Worm (Caenorhabditis elegans) whole organism, young adult: ENCODE measurements around the gene spr-2.

ENCODE experiments used
- B0035.1 ChIP-seq: sonication (generic microtip); optimal IDR thresholded peaks from 2 replicates; lab custom pipeline; 2016; ENCODE audit warnings: missing genetic modification characterization, mild to moderate bottlenecking, missing compliant biosample characterization, missing genotype, missing genetic modification reagents
- B0336.3 ChIP-seq: fragments of 200-800 bp; sonication (Bioruptor generic); IDR thresholded peaks from 2 replicates; pipeline ENCODE4 v1.3.6; 2022; ENCODE audit warnings: missing genetic modification characterization, missing compliant biosample characterization
- F10E7.11 ChIP-seq: sonication (generic microtip); optimal IDR thresholded peaks from 2 replicates; lab custom pipeline; 2017; ENCODE audit warnings: mild to moderate bottlenecking, missing genetic modification characterization, moderate library complexity, missing compliant biosample characterization
- F37B4.10 ChIP-seq: fragments of 200-800 bp; sonication (Bioruptor generic); IDR thresholded peaks from 2 replicates; pipeline ENCODE4 v1.3.6; 2022; ENCODE audit warnings: missing genetic modification characterization, missing compliant biosample characterization
- F39B2.1 ChIP-seq: fragments of 200-800 bp; sonication (Bioruptor generic); IDR thresholded peaks from 2 replicates; pipeline ENCODE4 v1.3.6; 2022; ENCODE audit warnings: missing genetic modification reagents, missing genetic modification characterization, missing compliant biosample characterization
- F49E8.2 ChIP-seq: sonication (generic microtip); optimal IDR thresholded peaks from 3 replicates; lab custom pipeline; 2017; ENCODE audit warnings: missing genetic modification characterization, mild to moderate bottlenecking, missing compliant biosample characterization, antibody characterized with exemption, moderate library complexity; ENCODE audit not compliant: insufficient read depth
- F52B5.7 ChIP-seq: sonication (generic microtip); optimal IDR thresholded peaks from 2 replicates; lab custom pipeline; 2016; ENCODE audit warnings: mild to moderate bottlenecking, missing genetic modification characterization, missing compliant biosample characterization
- F55B11.4 ChIP-seq: sonication (generic microtip); optimal IDR thresholded peaks from 2 replicates; lab custom pipeline; 2016; ENCODE audit warnings: missing compliant biosample characterization, missing genetic modification characterization, borderline replicate concordance; ENCODE audit not compliant: insufficient read depth
- T07F8.4 ChIP-seq: sonication (generic microtip); optimal IDR thresholded peaks from 2 replicates; lab custom pipeline; 2016; ENCODE audit warnings: mild to moderate bottlenecking, missing genetic modification characterization, moderate library complexity, missing compliant biosample characterization
- T26A5.8 ChIP-seq: sonication (generic microtip); optimal IDR thresholded peaks from 2 replicates; lab custom pipeline; 2016; ENCODE audit warnings: missing genetic modification characterization, missing compliant biosample characterization
- ama-1 ChIP-seq, 3 experiments: fragments of 150-350 bp in 1 of 3; sonication (generic microtip) in 2 of 3; optimal IDR thresholded peaks; 2 replicates each; lab custom pipeline; 2014 to 2018; ENCODE audit warnings: missing biosample characterization in 2 of 3, missing genetic modification characterization in 2 of 3, missing genetic modification reagents in 2 of 3
- athp-1 ChIP-seq: sonication (generic microtip); optimal IDR thresholded peaks from 2 replicates; lab custom pipeline; 2017; ENCODE audit warnings: mild to moderate bottlenecking, missing genetic modification characterization, missing compliant biosample characterization
- bed-1 ChIP-seq: fragments of 200-800 bp; sonication (Bioruptor generic); IDR thresholded peaks from 2 replicates; pipeline ENCODE4 v1.3.6; 2022; ENCODE audit warnings: missing genetic modification reagents, missing genetic modification characterization, missing compliant biosample characterization
- bed-2 ChIP-seq: fragments of 200-800 bp; sonication (Bioruptor generic); IDR thresholded peaks from 2 replicates; pipeline ENCODE4 v1.3.6; 2022; ENCODE audit warnings: missing genetic modification reagents, missing genetic modification characterization, missing compliant biosample characterization
- ccch-3 ChIP-seq: fragments of 200-800 bp; sonication (Bioruptor generic); optimal IDR thresholded peaks from 2 replicates; lab custom pipeline; 2018; ENCODE audit warnings: mild to moderate bottlenecking, missing genetic modification characterization, missing compliant biosample characterization
- cebp-2 ChIP-seq: fragments of 200-800 bp; sonication (Bioruptor generic); IDR thresholded peaks from 2 replicates; pipeline ENCODE4 v1.3.6; 2022; ENCODE audit warnings: missing genetic modification characterization, missing compliant biosample characterization
- ceh-27 ChIP-seq: fragments of 200-800 bp; sonication (Bioruptor generic); optimal IDR thresholded peaks from 2 replicates; lab custom pipeline; 2018; ENCODE audit warnings: mild to moderate bottlenecking, missing genetic modification characterization, moderate library complexity, missing compliant biosample characterization
- ceh-40 ChIP-seq: fragments of 200-800 bp; sonication (Bioruptor generic); IDR thresholded peaks from 2 replicates; pipeline ENCODE4 v1.3.6; 2022; ENCODE audit warnings: missing genetic modification characterization, missing compliant biosample characterization
- dox-1 ChIP-seq: fragments of 200-800 bp; sonication (Bioruptor generic); IDR thresholded peaks from 2 replicates; pipeline ENCODE4 v1.3.6; 2022; ENCODE audit warnings: missing genetic modification reagents, missing genetic modification characterization, missing compliant biosample characterization
- dpff-1 ChIP-seq: sonication (generic microtip); optimal IDR thresholded peaks from 2 replicates; lab custom pipeline; 2017; ENCODE audit warnings: mild to moderate bottlenecking, missing genetic modification characterization, missing compliant biosample characterization
- dpl-1 ChIP-seq: fragments of 150-350 bp; optimal IDR thresholded peaks from 2 replicates; lab custom pipeline; 2014; ENCODE audit warnings: missing biosample characterization, missing genetic modification reagents, missing genetic modification characterization
- efl-1 ChIP-seq: fragments of 150-350 bp; optimal IDR thresholded peaks from 2 replicates; lab custom pipeline; 2014; ENCODE audit warnings: missing biosample characterization, missing genetic modification reagents, missing genetic modification characterization
- ekl-4 ChIP-seq: fragments of 200-800 bp; sonication (Bioruptor generic); IDR thresholded peaks from 2 replicates; pipeline ENCODE4 v1.3.6; 2022; ENCODE audit warnings: missing genetic modification reagents, missing genetic modification characterization, missing compliant biosample characterization
- fkh-3 ChIP-seq: sonication (generic microtip); optimal IDR thresholded peaks from 2 replicates; lab custom pipeline; 2016; ENCODE audit warnings: mild to moderate bottlenecking, missing genetic modification characterization, missing compliant biosample characterization
- hlh-26 ChIP-seq: fragments of 200-800 bp; sonication (Bioruptor generic); conservative IDR thresholded peaks from 2 replicates; pipeline ENCODE4 v1.3.6; 2022; ENCODE audit warnings: missing genetic modification reagents, missing genetic modification characterization, missing compliant biosample characterization
- lag-1 ChIP-seq: fragments of 200-800 bp; sonication (Bioruptor generic); IDR thresholded peaks from 2 replicates; pipeline ENCODE4 v1.3.6; 2022; ENCODE audit warnings: missing genetic modification reagents, missing genetic modification characterization, missing compliant biosample characterization
- let-607 ChIP-seq, 2 experiments: fragments of 200-800 bp in 1 of 2; sonication (Bioruptor generic) in 1 of 2; sonication (generic microtip) in 1 of 2; optimal IDR thresholded peaks; 2 replicates each; lab custom pipeline; 2016 to 2018; ENCODE audit warnings: mild to moderate bottlenecking in 2 of 2, missing compliant biosample characterization in 2 of 2, missing genetic modification characterization in 2 of 2, moderate library complexity in 2 of 2, missing genotype in 1 of 2
- lin-26 ChIP-seq: fragments of 200-800 bp; sonication (Bioruptor generic); IDR thresholded peaks from 2 replicates; pipeline ENCODE4 v1.3.6; 2022; ENCODE audit warnings: missing genetic modification reagents, missing genetic modification characterization, missing compliant biosample characterization
- lin-40 ChIP-seq: sonication (generic microtip); optimal IDR thresholded peaks from 2 replicates; lab custom pipeline; 2016; ENCODE audit warnings: missing genetic modification characterization, mild to moderate bottlenecking, missing compliant biosample characterization, missing genotype, missing genetic modification reagents
- lir-1 ChIP-seq: fragments of 200-800 bp; sonication (Bioruptor generic); conservative IDR thresholded peaks from 2 replicates; pipeline ENCODE4 v1.3.6; 2022; ENCODE audit warnings: missing genetic modification reagents, missing genetic modification characterization, missing compliant biosample characterization
- madf-3 ChIP-seq: fragments of 200-800 bp; sonication (Bioruptor generic); IDR thresholded peaks from 2 replicates; pipeline ENCODE4 v1.3.6; 2022; ENCODE audit warnings: missing genetic modification reagents, missing genetic modification characterization, missing compliant biosample characterization
- madf-8 ChIP-seq: fragments of 200-800 bp; sonication (Bioruptor generic); conservative IDR thresholded peaks from 2 replicates; pipeline ENCODE4 v1.3.6; 2022; ENCODE audit warnings: missing genetic modification reagents, missing genetic modification characterization, missing compliant biosample characterization
- mel-28 ChIP-seq: sonication (generic microtip); optimal IDR thresholded peaks from 2 replicates; lab custom pipeline; 2016; ENCODE audit warnings: borderline replicate concordance, mild to moderate bottlenecking, missing genetic modification characterization, missing compliant biosample characterization
- nfya-1 ChIP-seq: sonication (generic microtip); optimal IDR thresholded peaks from 2 replicates; lab custom pipeline; 2017; ENCODE audit warnings: antibody characterized with exemption, missing compliant biosample characterization, missing genetic modification characterization, borderline replicate concordance; ENCODE audit not compliant: insufficient read depth
- nhr-27 ChIP-seq: fragments of 200-800 bp; sonication (Bioruptor generic); optimal IDR thresholded peaks from 2 replicates; lab custom pipeline; 2018; ENCODE audit warnings: mild to moderate bottlenecking, missing genetic modification characterization, moderate library complexity, missing compliant biosample characterization
- nhr-80 ChIP-seq: sonication (generic microtip); optimal IDR thresholded peaks from 2 replicates; lab custom pipeline; 2016; ENCODE audit warnings: missing genetic modification characterization, missing compliant biosample characterization
- rcor-1 ChIP-seq: fragments of 200-800 bp; sonication (Bioruptor generic); IDR thresholded peaks from 2 replicates; pipeline ENCODE4 v1.3.6; 2022; ENCODE audit warnings: missing genetic modification reagents, missing genetic modification characterization, missing compliant biosample characterization
- rpc-1 ChIP-seq, 2 experiments: fragments of 150-350 bp in 1 of 2; sonication (generic microtip) in 1 of 2; optimal IDR thresholded peaks; 2 replicates each; lab custom pipeline; 2014 to 2018; ENCODE audit warnings: missing biosample characterization in 1 of 2, missing genetic modification characterization in 1 of 2, missing genetic modification reagents in 1 of 2, missing genotype in 1 of 2
- sea-2 ChIP-seq: fragments of 200-800 bp; sonication (Bioruptor generic); IDR thresholded peaks from 2 replicates; pipeline ENCODE4 v1.3.6; 2022; ENCODE audit warnings: missing genetic modification characterization, missing compliant biosample characterization
- snpc-1.1 ChIP-seq: sonication (generic microtip); optimal IDR thresholded peaks from 2 replicates; lab custom pipeline; 2017; ENCODE audit warnings: missing genetic modification characterization, mild to moderate bottlenecking, missing compliant biosample characterization, antibody characterized with exemption, moderate library complexity, missing genotype, missing genetic modification reagents; ENCODE audit not compliant: insufficient read depth
- snpc-4 ChIP-seq, 5 experiments: fragments of 150-350 bp in 1 of 5; sonication (generic microtip) in 4 of 5; optimal IDR thresholded peaks; 2 replicates each; lab custom pipeline; 2014 to 2018; ENCODE audit warnings: missing genetic modification characterization in 5 of 5, missing biosample characterization in 3 of 5, antibody characterized with exemption in 2 of 5, mild to moderate bottlenecking in 2 of 5, missing compliant biosample characterization in 2 of 5, missing genotype in 2 of 5, moderate library complexity in 2 of 5, missing genetic modification reagents in 1 of 5
- tbx-9 ChIP-seq: sonication (generic microtip); optimal IDR thresholded peaks from 2 replicates; lab custom pipeline; 2016; ENCODE audit warnings: borderline replicate concordance, missing genetic modification characterization, inconsistent platforms, missing compliant biosample characterization
- ztf-18 ChIP-seq: sonication (generic microtip); optimal IDR thresholded peaks from 2 replicates; lab custom pipeline; 2016; ENCODE audit warnings: missing genotype, mild to moderate bottlenecking, missing genetic modification characterization, missing compliant biosample characterization
- ztf-25 ChIP-seq: fragments of 200-800 bp; sonication (Bioruptor generic); IDR thresholded peaks from 2 replicates; pipeline ENCODE4 v1.3.6; 2022; ENCODE audit warnings: missing genetic modification reagents, missing genetic modification characterization, missing compliant biosample characterization
- ztf-3 ChIP-seq: fragments of 200-800 bp; sonication (Bioruptor generic); optimal IDR thresholded peaks from 2 replicates; lab custom pipeline; 2018; ENCODE audit warnings: mild to moderate bottlenecking, missing genetic modification characterization, missing compliant biosample characterization
- ztf-6 ChIP-seq: fragments of 200-800 bp; sonication (Bioruptor generic); IDR thresholded peaks from 2 replicates; pipeline ENCODE4 v1.3.6; 2022; ENCODE audit warnings: missing genetic modification reagents, missing genetic modification characterization, missing compliant biosample characterization

The spr-2 gene

DNA sequence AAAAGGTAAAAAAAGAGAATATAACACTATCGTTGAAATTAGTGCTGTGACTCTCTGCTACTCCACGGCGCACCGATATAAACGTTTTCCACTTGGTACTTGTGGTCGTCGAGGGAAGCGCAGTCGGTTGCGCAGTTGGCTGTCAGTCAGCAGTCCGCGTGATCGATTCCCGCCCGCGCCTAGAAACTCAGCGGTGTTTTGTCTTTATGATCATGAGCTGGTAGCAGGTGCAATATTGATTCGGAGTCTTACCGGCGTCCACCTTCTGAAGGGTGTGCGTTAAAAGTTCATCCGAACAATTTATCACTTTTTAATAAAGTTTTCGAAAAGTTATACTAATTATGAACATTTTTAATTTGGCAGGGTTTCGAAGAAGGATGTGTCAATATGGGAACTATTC lies 35.8 kb downstream of the spr-2 start (continued):
- TF ChIP-seq hlh-26 (GFP tag; lab: Robert Waterston, UW) (no peak), dpff-1 (tag; lab: Kevin White, UChicago) (peak; percentile 85), ccch-3 (peak; percentile 38), mel-28 (tag; lab: Kevin White, UChicago) (peak; percentile 31), T07F8.4 (tag; lab: Kevin White, UChicago) (peak; percentile 91), F49E8.2 (tag; lab: Kevin White, UChicago) (peak; percentile 77), ekl-4 (GFP tag; lab: Robert Waterston, UW) (peak; percentile 89), ceh-27 (peak; percentile 84), tbx-9 (tag; lab: Kevin White, UChicago) (peak; percentile 89), fkh-3 (tag; lab: Kevin White, UChicago) (peak; percentile 93), bed-2 (no peak), snpc-1.1 (tag; lab: Kevin White, UChicago) (peak; percentile 56), nhr-80 (peak; percentile 75), madf-8 (GFP tag; lab: Robert Waterston, UW) (0 out of 2 replicates have a peak, but pooled peaks have one; percentile 21), B0035.1 (peak; percentile 82), rcor-1 (GFP tag; lab: Robert Waterston, UW) (peak; percentile 91), lag-1 (GFP tag; lab: Robert Waterston, UW) (no peak), ztf-18 (tag; lab: Kevin White, UChicago) (peak; percentile 89), ztf-25 (GFP tag; lab: Robert Waterston, UW) (peak; percentile 62; the same call in 1 of the 2 replicates), madf-3 (GFP tag; lab: Robert Waterston, UW) (peak; percentile 84), efl-1 (GFP tag; lab: Kevin White, UChicago) (peak; percentile 40), let-607 (tag; optimal IDR thresholded peaks at IDR 0.05; lab: Kevin White, UChicago) (peak; percentile 54 to 64), F52B5.7 (tag; lab: Kevin White, UChicago) (peak; percentile 92), lin-26 (GFP tag; lab: Robert Waterston, UW) (peak; percentile 97), bed-1 (0 out of 2 replicates have a peak, but pooled peaks have one; percentile 65), sea-2 (GFP tag; lab: Robert Waterston, UW) (peak; percentile 83), F10E7.11 (tag; lab: Kevin White, UChicago) (peak; percentile 92), ama-1 (optimal IDR thresholded peaks at IDR 0.05; lab: Kevin White, UChicago) (no peak), ama-1 (GFP tag; optimal IDR thresholded peaks at IDR 0.05; lab: Kevin White, UChicago) (peak; percentile 83 to 89), cebp-2 (GFP tag; lab: Robert Waterston, UW) (peak; percentile 86; the same call in 1 of the 2 replicates), nfya-1 (tag; lab: Kevin White, UChicago) (no peak), snpc-4 (GFP tag; optimal IDR thresholded peaks at IDR 0.05; lab: Kevin White, UChicago) (peak; percentile 65), snpc-4 (tag; optimal IDR thresholded peaks at IDR 0.05; lab: Kevin White, UChicago) (peak; percentile 31 to 84 (median 81)), athp-1 (tag; lab: Kevin White, UChicago) (peak; percentile 96), lin-40 (peak; percentile 84), B0336.3 (GFP tag; lab: Robert Waterston, UW) (peak; percentile 89), lir-1 (GFP tag; lab: Robert Waterston, UW) (peak; percentile 76), F55B11.4 (tag; lab: Kevin White, UChicago) (no peak), dox-1 (peak; percentile 91), nhr-27 (tag; lab: Kevin White, UChicago) (peak; percentile 73), F37B4.10 (GFP tag; lab: Robert Waterston, UW) (no peak), ceh-40 (GFP tag; lab: Robert Waterston, UW) (0 out of 2 replicates have a peak, but pooled peaks have one; percentile 54), ztf-6 (GFP tag; lab: Robert Waterston, UW) (no peak), dpl-1 (GFP tag; lab: Kevin White, UChicago) (peak; percentile 11), ztf-3 (GFP tag; lab: Kevin White, UChicago) (peak; percentile 65), F39B2.1 (GFP tag; lab: Robert Waterston, UW) (no peak), rpc-1 (optimal IDR thresholded peaks at IDR 0.05; lab: Kevin White, UChicago) (peak; percentile 94), rpc-1 (tag; optimal IDR thresholded peaks at IDR 0.05; lab: Kevin White, UChicago) (peak; percentile 91), T26A5.8 (peak; percentile 86)
